Fruit fly (Drosophila melanogaster): Measurements from ENCODE around the gene IntS10.

DNA sequence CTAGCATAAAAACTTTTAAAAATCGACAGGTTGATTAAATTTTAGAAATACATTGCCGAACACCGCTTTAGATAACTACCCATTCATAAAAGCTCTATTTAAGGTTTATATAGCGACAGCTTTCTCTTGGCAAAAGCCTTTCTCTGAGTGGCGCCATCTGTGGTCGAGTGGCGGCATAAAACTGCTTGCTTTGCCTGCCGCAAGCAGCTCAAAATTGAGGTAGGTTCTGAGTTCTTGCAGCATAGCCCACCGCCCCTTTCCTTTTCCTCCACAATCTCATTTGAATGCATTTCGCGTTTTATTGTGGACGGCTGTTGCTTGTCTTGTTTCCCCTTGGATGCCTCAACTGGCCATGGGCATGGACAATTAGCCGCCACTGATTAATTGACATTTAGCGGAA, 38.7 kb upstream of the IntS10 start:
- TF ChIP-seq ss (GFP tag; optimal IDR thresholded peaks at IDR 0.05): peak in 1 of 2 experiments; percentile 11
- peak; percentile 33 for TF ChIP-seq Smox (GFP tag; optimal IDR thresholded peaks at IDR 0.05)
- no peak for TF ChIP-seq CG11902 (GFP tag; optimal IDR thresholded peaks at IDR 0.05)
- TF ChIP-seq CG16779 (tag; optimal IDR thresholded peaks at IDR 0.05): no peak

Measured in whole organism, prepupa.